Worm (Caenorhabditis elegans) whole organism, young adult: ENCODE results near the gene twk-23.

Experiments
- B0261.1 ChIP-seq: sonication (generic microtip); optimal IDR thresholded peaks from 2 replicates; lab custom pipeline; 2016; ENCODE audit warnings: mild to moderate bottlenecking, missing genetic modification characterization, moderate library complexity, missing compliant biosample characterization
- C17E4.6 ChIP-seq: fragments of 200-800 bp; sonication (Bioruptor generic); IDR thresholded peaks from 2 replicates; pipeline ENCODE4 v1.3.6; 2022; ENCODE audit warnings: missing genetic modification reagents, missing genetic modification characterization, missing compliant biosample characterization
- F10E7.11 ChIP-seq: sonication (generic microtip); optimal IDR thresholded peaks from 2 replicates; lab custom pipeline; 2017; ENCODE audit warnings: mild to moderate bottlenecking, missing genetic modification characterization, moderate library complexity, missing compliant biosample characterization
- F49E8.2 ChIP-seq: sonication (generic microtip); optimal IDR thresholded peaks from 3 replicates; lab custom pipeline; 2017; ENCODE audit warnings: missing genetic modification characterization, mild to moderate bottlenecking, missing compliant biosample characterization, antibody characterized with exemption, moderate library complexity; ENCODE audit not compliant: insufficient read depth
- K12H6.12 ChIP-seq: fragments of 200-800 bp; sonication (Bioruptor generic); optimal IDR thresholded peaks from 2 replicates; lab custom pipeline; 2018; ENCODE audit warnings: mild to moderate bottlenecking, missing genetic modification characterization, missing compliant biosample characterization
- T07F8.4 ChIP-seq: sonication (generic microtip); optimal IDR thresholded peaks from 2 replicates; lab custom pipeline; 2016; ENCODE audit warnings: mild to moderate bottlenecking, missing genetic modification characterization, moderate library complexity, missing compliant biosample characterization
- Y56A3A.18 ChIP-seq: fragments of 200-800 bp; sonication (Bioruptor generic); IDR thresholded peaks from 2 replicates; pipeline ENCODE4 v1.3.6; 2022; ENCODE audit warnings: missing genetic modification reagents, missing genetic modification characterization, missing compliant biosample characterization
- Y79H2A.3 ChIP-seq: fragments of 200-800 bp; sonication (Bioruptor generic); conservative IDR thresholded peaks from 2 replicates; pipeline ENCODE4 v1.3.6; 2022; ENCODE audit warnings: missing genetic modification reagents, missing genetic modification characterization, missing compliant biosample characterization
- ZK185.1 ChIP-seq: sonication (generic microtip); optimal IDR thresholded peaks from 2 replicates; lab custom pipeline; 2016; ENCODE audit warnings: mild to moderate bottlenecking, missing genetic modification characterization, missing compliant biosample characterization; ENCODE audit not compliant: poor library complexity, severe bottlenecking
- athp-1 ChIP-seq: sonication (generic microtip); optimal IDR thresholded peaks from 2 replicates; lab custom pipeline; 2017; ENCODE audit warnings: mild to moderate bottlenecking, missing genetic modification characterization, missing compliant biosample characterization
- bed-2 ChIP-seq: fragments of 200-800 bp; sonication (Bioruptor generic); IDR thresholded peaks from 2 replicates; pipeline ENCODE4 v1.3.6; 2022; ENCODE audit warnings: missing genetic modification reagents, missing genetic modification characterization, missing compliant biosample characterization
- ccch-3 ChIP-seq: fragments of 200-800 bp; sonication (Bioruptor generic); optimal IDR thresholded peaks from 2 replicates; lab custom pipeline; 2018; ENCODE audit warnings: mild to moderate bottlenecking, missing genetic modification characterization, missing compliant biosample characterization
- ceh-27 ChIP-seq: fragments of 200-800 bp; sonication (Bioruptor generic); optimal IDR thresholded peaks from 2 replicates; lab custom pipeline; 2018; ENCODE audit warnings: mild to moderate bottlenecking, missing genetic modification characterization, moderate library complexity, missing compliant biosample characterization
- ceh-91 ChIP-seq: fragments of 200-800 bp; sonication (Bioruptor generic); IDR thresholded peaks from 2 replicates; pipeline ENCODE4 v1.3.6; 2022; ENCODE audit warnings: missing genetic modification reagents, missing genetic modification characterization, missing compliant biosample characterization
- dox-1 ChIP-seq: fragments of 200-800 bp; sonication (Bioruptor generic); IDR thresholded peaks from 2 replicates; pipeline ENCODE4 v1.3.6; 2022; ENCODE audit warnings: missing genetic modification reagents, missing genetic modification characterization, missing compliant biosample characterization
- egl-44 ChIP-seq: fragments of 200-800 bp; sonication (Bioruptor generic); IDR thresholded peaks from 2 replicates; pipeline ENCODE4 v1.3.6; 2022; ENCODE audit warnings: missing genetic modification reagents, missing genetic modification characterization, missing compliant biosample characterization
- egrh-3 ChIP-seq: fragments of 200-800 bp; sonication (Bioruptor generic); IDR thresholded peaks from 2 replicates; pipeline ENCODE4 v1.3.6; 2022; ENCODE audit warnings: missing genetic modification reagents, missing genetic modification characterization, missing compliant biosample characterization
- ekl-4 ChIP-seq: fragments of 200-800 bp; sonication (Bioruptor generic); IDR thresholded peaks from 2 replicates; pipeline ENCODE4 v1.3.6; 2022; ENCODE audit warnings: missing genetic modification reagents, missing genetic modification characterization, missing compliant biosample characterization
- ets-4 ChIP-seq: fragments of 200-800 bp; sonication (Bioruptor generic); optimal IDR thresholded peaks from 2 replicates; lab custom pipeline; 2018; ENCODE audit warnings: mild to moderate bottlenecking, missing genetic modification characterization, missing compliant biosample characterization
- gei-17 ChIP-seq: fragments of 200-800 bp; sonication (Bioruptor generic); optimal IDR thresholded peaks from 2 replicates; lab custom pipeline; 2018; ENCODE audit warnings: mild to moderate bottlenecking, missing genetic modification characterization, missing compliant biosample characterization
- hlh-12 ChIP-seq: sonication (generic microtip); optimal IDR thresholded peaks from 2 replicates; lab custom pipeline; 2016; ENCODE audit warnings: missing genetic modification characterization, missing compliant biosample characterization
- hmg-1.2 ChIP-seq: fragments of 200-800 bp; sonication (Bioruptor generic); IDR thresholded peaks from 2 replicates; pipeline ENCODE4 v1.3.6; 2022; ENCODE audit warnings: missing genetic modification reagents, missing genetic modification characterization, missing compliant biosample characterization
- hmg-20 ChIP-seq: fragments of 200-800 bp; sonication (Bioruptor generic); IDR thresholded peaks from 2 replicates; pipeline ENCODE4 v1.3.6; 2022; ENCODE audit warnings: missing genetic modification reagents, missing genetic modification characterization, missing compliant biosample characterization
- hsf-1 ChIP-seq: fragments of 200-800 bp; sonication (Bioruptor generic); IDR thresholded peaks from 2 replicates; pipeline ENCODE4 v1.3.6; 2022; ENCODE audit warnings: missing genetic modification reagents, missing genetic modification characterization, missing compliant biosample characterization
- let-526 ChIP-seq: fragments of 200-800 bp; sonication (Bioruptor generic); IDR thresholded peaks from 2 replicates; pipeline ENCODE4 v1.3.6; 2022; ENCODE audit warnings: missing genetic modification reagents, missing genetic modification characterization, missing compliant biosample characterization
- lin-26 ChIP-seq: fragments of 200-800 bp; sonication (Bioruptor generic); IDR thresholded peaks from 2 replicates; pipeline ENCODE4 v1.3.6; 2022; ENCODE audit warnings: missing genetic modification reagents, missing genetic modification characterization, missing compliant biosample characterization
- lin-35 ChIP-seq, 3 experiments: fragments of 150-350 bp in 2 of 3; sonication (generic microtip) in 1 of 3; optimal IDR thresholded peaks; 2 replicates each; lab custom pipeline; 2014 to 2018; ENCODE audit warnings: missing biosample characterization in 3 of 3, missing genetic modification characterization in 3 of 3, missing genetic modification reagents in 3 of 3
- lin-40 ChIP-seq: sonication (generic microtip); optimal IDR thresholded peaks from 2 replicates; lab custom pipeline; 2016; ENCODE audit warnings: missing genetic modification characterization, mild to moderate bottlenecking, missing compliant biosample characterization, missing genotype, missing genetic modification reagents
- lsy-27 ChIP-seq: sonication (generic microtip); optimal IDR thresholded peaks from 2 replicates; lab custom pipeline; 2017; ENCODE audit warnings: missing genetic modification characterization, mild to moderate bottlenecking, missing compliant biosample characterization, antibody characterized with exemption, missing genotype, borderline replicate concordance; ENCODE audit not compliant: insufficient read depth
- madf-10 ChIP-seq: sonication (generic microtip); optimal IDR thresholded peaks from 2 replicates; lab custom pipeline; 2016; ENCODE audit warnings: mild to moderate bottlenecking, missing genetic modification characterization, missing compliant biosample characterization
- madf-3 ChIP-seq: fragments of 200-800 bp; sonication (Bioruptor generic); IDR thresholded peaks from 2 replicates; pipeline ENCODE4 v1.3.6; 2022; ENCODE audit warnings: missing genetic modification reagents, missing genetic modification characterization, missing compliant biosample characterization
- nfya-1 ChIP-seq: sonication (generic microtip); optimal IDR thresholded peaks from 2 replicates; lab custom pipeline; 2017; ENCODE audit warnings: antibody characterized with exemption, missing compliant biosample characterization, missing genetic modification characterization, borderline replicate concordance; ENCODE audit not compliant: insufficient read depth
- nhr-120 ChIP-seq: fragments of 200-800 bp; sonication (Bioruptor generic); IDR thresholded peaks from 2 replicates; pipeline ENCODE4 v1.3.6; 2022; ENCODE audit warnings: missing genetic modification characterization, missing compliant biosample characterization
- nhr-90 ChIP-seq: sonication (generic microtip); optimal IDR thresholded peaks from 2 replicates; lab custom pipeline; 2016; ENCODE audit warnings: missing genotype, mild to moderate bottlenecking, missing genetic modification characterization, missing compliant biosample characterization
- pbrm-1 ChIP-seq: fragments of 200-800 bp; sonication (Bioruptor generic); IDR thresholded peaks from 2 replicates; pipeline ENCODE4 v1.3.6; 2022; ENCODE audit warnings: missing genetic modification reagents, missing genetic modification characterization, missing compliant biosample characterization
- rcor-1 ChIP-seq: fragments of 200-800 bp; sonication (Bioruptor generic); IDR thresholded peaks from 2 replicates; pipeline ENCODE4 v1.3.6; 2022; ENCODE audit warnings: missing genetic modification reagents, missing genetic modification characterization, missing compliant biosample characterization
- repo-1 ChIP-seq: sonication (generic microtip); optimal IDR thresholded peaks from 2 replicates; lab custom pipeline; 2017; ENCODE audit warnings: mild to moderate bottlenecking, missing genetic modification characterization, missing compliant biosample characterization
- snpc-1.3 ChIP-seq: sonication (generic microtip); optimal IDR thresholded peaks from 2 replicates; lab custom pipeline; 2017; ENCODE audit warnings: missing genetic modification characterization, mild to moderate bottlenecking, missing compliant biosample characterization, antibody characterized with exemption, moderate library complexity, missing genotype, missing genetic modification reagents; ENCODE audit not compliant: insufficient read depth
- snpc-4 ChIP-seq, 5 experiments: fragments of 150-350 bp in 1 of 5; sonication (generic microtip) in 4 of 5; optimal IDR thresholded peaks; 2 replicates each; lab custom pipeline; 2014 to 2018; ENCODE audit warnings: missing genetic modification characterization in 5 of 5, missing biosample characterization in 3 of 5, antibody characterized with exemption in 2 of 5, mild to moderate bottlenecking in 2 of 5, missing compliant biosample characterization in 2 of 5, missing genotype in 2 of 5, moderate library complexity in 2 of 5, missing genetic modification reagents in 1 of 5
- somi-1 ChIP-seq: fragments of 200-800 bp; sonication (Bioruptor generic); optimal IDR thresholded peaks from 2 replicates; lab custom pipeline; 2018; ENCODE audit warnings: mild to moderate bottlenecking, missing genetic modification characterization, missing compliant biosample characterization
- tbp1 ChIP-seq: fragments of 200-800 bp; sonication (Bioruptor generic); optimal IDR thresholded peaks from 2 replicates; lab custom pipeline; 2018; ENCODE audit warnings: mild to moderate bottlenecking, missing genetic modification characterization, missing compliant biosample characterization
- tbx-9 ChIP-seq: sonication (generic microtip); optimal IDR thresholded peaks from 2 replicates; lab custom pipeline; 2016; ENCODE audit warnings: borderline replicate concordance, missing genetic modification characterization, inconsistent platforms, missing compliant biosample characterization
- zim-3 ChIP-seq: sonication (generic microtip); optimal IDR thresholded peaks from 2 replicates; lab custom pipeline; 2017; ENCODE audit warnings: mild to moderate bottlenecking, missing genetic modification characterization, moderate library complexity, missing compliant biosample characterization
- ztf-26 ChIP-seq: sonication (generic microtip); optimal IDR thresholded peaks from 2 replicates; lab custom pipeline; 2017; ENCODE audit warnings: missing genetic modification characterization, missing compliant biosample characterization
- ztf-28 ChIP-seq: fragments of 200-800 bp; sonication (Bioruptor generic); IDR thresholded peaks from 2 replicates; pipeline ENCODE4 v1.3.6; 2022; ENCODE audit warnings: missing genetic modification reagents, missing genetic modification characterization, missing compliant biosample characterization

Gene twk-23

ce11 chrX:13781445-13782073 lies 41.8 kb downstream of the twk-23 start (continued):
- peak; percentile 54; the same call in 1 of the 2 replicates for TF ChIP-seq egl-44 (GFP tag; lab: Robert Waterston, UW)
- TF ChIP-seq B0261.1 (tag; lab: Kevin White, UChicago) = peak; percentile 91
- no peak for TF ChIP-seq ceh-91 (GFP tag; lab: Robert Waterston, UW)
- no peak for TF ChIP-seq hsf-1 (GFP tag; lab: Robert Waterston, UW)
- TF ChIP-seq rcor-1 (GFP tag; lab: Robert Waterston, UW) = peak; percentile 48; the same call in 1 of the 2 replicates
- peak; percentile 54 for TF ChIP-seq ZK185.1 (tag; lab: Kevin White, UChicago)
- no peak for TF ChIP-seq F49E8.2 (tag; lab: Kevin White, UChicago)
- peak; percentile 39 for TF ChIP-seq zim-3
- TF ChIP-seq pbrm-1 (GFP tag; lab: Robert Waterston, UW) = peak; percentile 74; the same call in 1 of the 2 replicates
- peak in 1 of 3 experiments; percentile 31 for TF ChIP-seq lin-35 (GFP tag; optimal IDR thresholded peaks at IDR 0.05; lab: Kevin White, UChicago)
- TF ChIP-seq lin-26 (GFP tag; lab: Robert Waterston, UW) = peak; percentile 91
- TF ChIP-seq tbx-9 (tag; lab: Kevin White, UChicago) = no peak
- peak; percentile 24 for TF ChIP-seq lin-40 (tag; lab: Kevin White, UChicago)
- TF ChIP-seq nhr-120 (GFP tag; lab: Robert Waterston, UW) = 0 out of 2 replicates have a peak, but pooled peaks have one; percentile 64
- peak; percentile 38 for TF ChIP-seq athp-1 (tag; lab: Kevin White, UChicago)
- TF ChIP-seq repo-1 = no peak
- TF ChIP-seq ekl-4 = peak; percentile 43; the same call in 1 of the 2 replicates
- TF ChIP-seq hlh-12 (tag; lab: Kevin White, UChicago) = peak; percentile 42
- 0 out of 2 replicates have a peak, but pooled peaks have one; percentile 11 for TF ChIP-seq egrh-3
- peak; percentile 44; the same call in 1 of the 2 replicates for TF ChIP-seq hmg-20 (GFP tag; lab: Robert Waterston, UW)
- TF ChIP-seq hmg-1.2 (GFP tag; lab: Robert Waterston, UW) = peak; percentile 79
- TF ChIP-seq nfya-1 (tag; lab: Kevin White, UChicago) = no peak
- TF ChIP-seq madf-3 (GFP tag; lab: Robert Waterston, UW) = no peak
- TF ChIP-seq ets-4 (GFP tag; lab: Kevin White, UChicago) = no peak
- peak; percentile 40 for TF ChIP-seq T07F8.4 (tag; lab: Kevin White, UChicago)
- TF ChIP-seq C17E4.6 (GFP tag; lab: Robert Waterston, UW) = peak; percentile 47; the same call in 1 of the 2 replicates
- no peak for TF ChIP-seq bed-2
- TF ChIP-seq K12H6.12 (tag; lab: Kevin White, UChicago) = peak; percentile 21
- TF ChIP-seq ztf-26 (tag; lab: Kevin White, UChicago) = no peak
- TF ChIP-seq Y56A3A.18 (GFP tag; lab: Robert Waterston, UW) = no peak
- TF ChIP-seq madf-10 = peak; percentile 49
- peak; percentile 33 for TF ChIP-seq somi-1 (GFP tag; lab: Kevin White, UChicago)
- TF ChIP-seq gei-17 (GFP tag; lab: Kevin White, UChicago) = no peak
- peak; percentile 4 for TF ChIP-seq F10E7.11 (tag; lab: Kevin White, UChicago)
- TF ChIP-seq ztf-28 (GFP tag; lab: Robert Waterston, UW) = 0 out of 2 replicates have a peak, but pooled peaks have one; percentile 57
- peak; percentile 30 for TF ChIP-seq snpc-4 (GFP tag; optimal IDR thresholded peaks at IDR 0.05; lab: Kevin White, UChicago)
- peak in 3 of 4 experiments; percentile 30 to 77 (median 44) for TF ChIP-seq snpc-4 (tag; optimal IDR thresholded peaks at IDR 0.05; lab: Kevin White, UChicago)
- peak; percentile 47 for TF ChIP-seq lsy-27 (tag; lab: Kevin White, UChicago)
- TF ChIP-seq ccch-3 (GFP tag; lab: Kevin White, UChicago) = no peak
- peak; percentile 76; the same call in 1 of the 2 replicates for TF ChIP-seq dox-1 (GFP tag; lab: Robert Waterston, UW)
- TF ChIP-seq ceh-27 (GFP tag; lab: Kevin White, UChicago) = peak; percentile 7
- peak; percentile 66 for TF ChIP-seq snpc-1.3
- TF ChIP-seq nhr-90 (tag; lab: Kevin White, UChicago) = peak; percentile 55
- no peak for TF ChIP-seq Y79H2A.3 (GFP tag; lab: Robert Waterston, UW)
- TF ChIP-seq let-526 (GFP tag; lab: Robert Waterston, UW) = no peak
- peak; percentile 91 for TF ChIP-seq tbp1
